Worm (Caenorhabditis elegans) whole organism, L3 larva: ENCODE results near the gene T07F10.5.

ENCODE experiments used
- lin-39 ChIP-seq: fragments of 150-350 bp; optimal IDR thresholded peaks from 2 replicates; lab custom pipeline; 2018; ENCODE audit warnings: missing biosample characterization, missing genetic modification reagents, missing genetic modification characterization
- nhr-77 ChIP-seq: fragments of 150-350 bp; optimal IDR thresholded peaks from 2 replicates; lab custom pipeline; 2014; ENCODE audit warnings: missing biosample characterization, missing genetic modification characterization

DNA sequence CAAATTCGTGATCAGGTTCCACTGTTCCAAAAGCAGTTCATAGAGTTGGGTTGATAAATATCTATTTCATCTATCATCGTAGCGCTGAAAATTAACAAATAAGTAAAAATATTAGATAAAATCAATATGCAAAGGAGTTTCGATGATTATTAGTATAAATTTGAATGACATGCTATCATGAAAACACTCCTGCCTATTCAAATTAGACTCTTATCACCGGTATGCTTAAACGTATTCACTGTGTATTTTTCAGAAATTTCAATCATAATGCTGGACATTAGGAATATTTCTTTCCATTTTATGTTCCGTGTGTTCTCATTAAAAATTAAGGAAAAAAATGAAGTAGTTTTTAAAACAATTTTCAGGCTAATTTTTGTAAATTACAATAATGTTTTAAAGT is 20.5 kb upstream of the T07F10.5 start, which contains the start of gene C44H9.6:
- TF ChIP-seq nhr-77 (tag; lab: Kevin White, UChicago) (no peak), lin-39 (tag; lab: Kevin White, UChicago) (no peak)
